Fruit fly (Drosophila melanogaster) whole organism, embryonic: ENCODE data around the gene scny.

Experiments
- BEAF-32 ChIP-seq: fragments of 200-800 bp; sonication (Bioruptor generic); optimal IDR thresholded peaks from 3 replicates; lab custom pipeline; 2017; ENCODE audit warnings: missing biosample characterization, missing genetic modification characterization, mild to moderate bottlenecking, moderate library complexity, missing genetic modification reagents
- CG10267 ChIP-seq: fragments of 200-800 bp; sonication (Bioruptor generic); optimal IDR thresholded peaks from 2 replicates; lab custom pipeline; 2018; ENCODE audit warnings: missing biosample characterization, mild to moderate bottlenecking, missing genetic modification characterization, moderate library complexity
- CG10462 ChIP-seq: fragments of 200-800 bp; sonication (Bioruptor generic); optimal IDR thresholded peaks from 2 replicates; lab custom pipeline; 2016; ENCODE audit warnings: missing biosample characterization, missing genetic modification characterization
- CG12236 ChIP-seq: fragments of 200-800 bp; sonication (Bioruptor generic); optimal IDR thresholded peaks from 2 replicates; lab custom pipeline; 2016; ENCODE audit warnings: missing biosample characterization, missing genetic modification characterization
- CG12299 ChIP-seq: fragments of 200-800 bp; sonication (Bioruptor generic); optimal IDR thresholded peaks from 2 replicates; lab custom pipeline; 2018; ENCODE audit warnings: missing biosample characterization, mild to moderate bottlenecking, missing genetic modification characterization
- CG13287 ChIP-seq: fragments of 200-800 bp; sonication (Bioruptor generic); IDR thresholded peaks from 2 replicates; pipeline ENCODE4 v1.3.6; 2022; ENCODE audit warnings: missing biosample characterization, missing genetic modification characterization; ENCODE audit not compliant: partially characterized antibody
- CG13424 ChIP-seq: fragments of 200-800 bp; sonication (Bioruptor generic); optimal IDR thresholded peaks from 2 replicates; lab custom pipeline; 2019; ENCODE audit warnings: missing biosample characterization, mild to moderate bottlenecking, missing genetic modification characterization, moderate library complexity
- CG14710 ChIP-seq: fragments of 200-800 bp; sonication (Bioruptor generic); optimal IDR thresholded peaks from 3 replicates; lab custom pipeline; 2019; ENCODE audit warnings: missing biosample characterization, mild to moderate bottlenecking, missing genetic modification characterization, moderate library complexity
- CG15601 ChIP-seq: fragments of 200-800 bp; sonication (Bioruptor generic); optimal IDR thresholded peaks from 3 replicates; lab custom pipeline; 2019; ENCODE audit warnings: missing biosample characterization, mild to moderate bottlenecking, missing genetic modification characterization, moderate library complexity
- CG1792 ChIP-seq: fragments of 200-800 bp; sonication (Bioruptor generic); optimal IDR thresholded peaks from 2 replicates; lab custom pipeline; 2016; ENCODE audit warnings: missing biosample characterization, missing genetic modification characterization
- CG2116 ChIP-seq: fragments of 200-800 bp; sonication (Bioruptor generic); optimal IDR thresholded peaks from 3 replicates; lab custom pipeline; 2018; ENCODE audit warnings: missing biosample characterization, mild to moderate bottlenecking, missing genetic modification characterization
- CG4360 ChIP-seq: fragments of 200-800 bp; sonication (Bioruptor generic); IDR thresholded peaks from 2 replicates; pipeline ENCODE4 v1.3.6; 2022; ENCODE audit warnings: missing biosample characterization, missing genetic modification characterization
- CG6272 ChIP-seq: fragments of 200-800 bp; sonication (Bioruptor generic); IDR thresholded peaks from 2 replicates; pipeline ENCODE4 v1.3.6; 2022; ENCODE audit warnings: missing biosample characterization, missing genetic modification characterization
- CG7928 ChIP-seq: fragments of 200-800 bp; sonication (Bioruptor generic); optimal IDR thresholded peaks from 2 replicates; lab custom pipeline; 2017; ENCODE audit warnings: missing biosample characterization, mild to moderate bottlenecking, missing genetic modification characterization
- CG7963 ChIP-seq: fragments of 200-800 bp; sonication (Bioruptor generic); IDR thresholded peaks from 3 replicates; pipeline ENCODE4 v1.3.6; 2022; ENCODE audit warnings: missing biosample characterization, missing genetic modification characterization; ENCODE audit not compliant: partially characterized antibody
- CG8281 ChIP-seq: fragments of 200-800 bp; sonication (Bioruptor generic); optimal IDR thresholded peaks from 2 replicates; lab custom pipeline; 2018; ENCODE audit warnings: missing biosample characterization, mild to moderate bottlenecking, missing genetic modification characterization, moderate library complexity
- CG8944 ChIP-seq: fragments of 200-800 bp; sonication (Bioruptor generic); optimal IDR thresholded peaks from 3 replicates; lab custom pipeline; 2016; ENCODE audit warnings: missing biosample characterization, missing genetic modification characterization
- CTCF ChIP-seq: fragments of 200-800 bp; sonication (Bioruptor generic); optimal IDR thresholded peaks from 2 replicates; lab custom pipeline; 2017; ENCODE audit warnings: missing biosample characterization, mild to moderate bottlenecking, missing genetic modification characterization, moderate library complexity
- Dbx ChIP-seq: fragments of 200-800 bp; sonication (Bioruptor generic); IDR thresholded peaks from 3 replicates; pipeline ENCODE4 v1.3.6; 2022; ENCODE audit warnings: missing biosample characterization, missing genetic modification characterization
- Dref ChIP-seq: fragments of 200-800 bp; sonication (Bioruptor generic); IDR thresholded peaks from 2 replicates; pipeline ENCODE4 v1.3.6; 2022; ENCODE audit warnings: missing biosample characterization, missing genetic modification characterization
- E2f2 ChIP-seq: fragments of 200-800 bp; sonication (Bioruptor generic); IDR thresholded peaks from 2 replicates; pipeline ENCODE4 v1.3.6; 2022; ENCODE audit warnings: missing biosample characterization, missing genetic modification characterization
- Hmr ChIP-seq: fragments of 200-800 bp; sonication (Bioruptor generic); optimal IDR thresholded peaks from 3 replicates; lab custom pipeline; 2017; ENCODE audit warnings: mild to moderate bottlenecking, missing biosample characterization, missing genetic modification reagents, missing genetic modification characterization
- Opbp ChIP-seq: fragments of 200-800 bp; sonication (Bioruptor generic); IDR thresholded peaks from 3 replicates; pipeline ENCODE4 v1.3.6; 2022; ENCODE audit warnings: missing biosample characterization, missing genetic modification characterization; ENCODE audit not compliant: partially characterized antibody
- Sox102F ChIP-seq: fragments of 200-800 bp; sonication (Bioruptor generic); optimal IDR thresholded peaks from 2 replicates; lab custom pipeline; 2018; ENCODE audit warnings: missing biosample characterization, mild to moderate bottlenecking, missing genetic modification characterization, moderate library complexity
- Sry-δ ChIP-seq: fragments of 200-800 bp; sonication (Bioruptor generic); optimal IDR thresholded peaks from 2 replicates; lab custom pipeline; 2016; ENCODE audit warnings: missing biosample characterization, missing genetic modification characterization
- YL-1 ChIP-seq: fragments of 200-800 bp; sonication (Bioruptor generic); optimal IDR thresholded peaks from 3 replicates; lab custom pipeline; 2017; ENCODE audit warnings: missing biosample characterization, mild to moderate bottlenecking, missing genetic modification characterization
- bab2 ChIP-seq: fragments of 200-800 bp; sonication (Bioruptor generic); optimal IDR thresholded peaks from 2 replicates; lab custom pipeline; 2016; ENCODE audit warnings: missing biosample characterization, missing genetic modification characterization
- bbx ChIP-seq: fragments of 200-800 bp; sonication (Bioruptor generic); IDR thresholded peaks from 2 replicates; pipeline ENCODE4 v1.3.6; 2022; ENCODE audit warnings: missing biosample characterization, missing genetic modification characterization; ENCODE audit not compliant: partially characterized antibody
- chn ChIP-seq: fragments of 200-800 bp; sonication (Bioruptor generic); optimal IDR thresholded peaks from 2 replicates; lab custom pipeline; 2016; ENCODE audit warnings: missing biosample characterization, missing genetic modification characterization
- fd64A ChIP-seq: fragments of 200-800 bp; sonication (Bioruptor generic); optimal IDR thresholded peaks from 3 replicates; lab custom pipeline; 2018; ENCODE audit warnings: missing biosample characterization, mild to moderate bottlenecking, missing genetic modification characterization
- grau ChIP-seq: fragments of 200-800 bp; optimal IDR thresholded peaks from 3 replicates; lab custom pipeline; 2019; ENCODE audit warnings: missing biosample characterization, mild to moderate bottlenecking, missing genetic modification characterization, moderate library complexity
- h ChIP-seq: fragments of >200 bp; optimal IDR thresholded peaks from 2 replicates; lab custom pipeline; 2017
- hb ChIP-seq: fragments of 200-800 bp; sonication (Bioruptor generic); IDR thresholded peaks from 3 replicates; pipeline ENCODE4 v1.3.6; 2022; ENCODE audit warnings: missing biosample characterization, missing genetic modification characterization; ENCODE audit not compliant: partially characterized antibody
- inv ChIP-seq: fragments of 200-800 bp; sonication (Bioruptor generic); IDR thresholded peaks from 2 replicates; pipeline ENCODE4 v1.3.6; 2022; ENCODE audit warnings: missing biosample characterization, missing genetic modification characterization; ENCODE audit not compliant: partially characterized antibody
- lola ChIP-seq, 3 experiments: fragments of >200 bp in 2 of 3; fragments of 200-800 bp in 1 of 3; sonication (Bioruptor generic) in 1 of 3; optimal IDR thresholded peaks; 2 replicates each; lab custom pipeline; 2017 to 2019; ENCODE audit warnings: missing biosample characterization in 3 of 3, missing genetic modification characterization in 3 of 3, mild to moderate bottlenecking in 1 of 3, moderate library complexity in 1 of 3
- mam ChIP-seq: fragments of 200-800 bp; sonication (Bioruptor generic); optimal IDR thresholded peaks from 3 replicates; lab custom pipeline; 2016; ENCODE audit warnings: missing biosample characterization, missing genetic modification characterization
- ro ChIP-seq: fragments of 200-800 bp; sonication (Bioruptor generic); IDR thresholded peaks from 2 replicates; pipeline ENCODE4 v1.3.6; 2022; ENCODE audit warnings: missing biosample characterization, missing genetic modification characterization
- row ChIP-seq: fragments of 200-800 bp; sonication (Bioruptor generic); IDR thresholded peaks from 3 replicates; pipeline ENCODE4 v1.3.6; 2022; ENCODE audit warnings: missing biosample characterization, missing genetic modification characterization
- sna ChIP-seq: fragments of 200-800 bp; sonication (Bioruptor generic); IDR thresholded peaks from 2 replicates; pipeline ENCODE4 v1.3.6; 2022; ENCODE audit warnings: missing biosample characterization, missing genetic modification characterization; ENCODE audit not compliant: partially characterized antibody
- trem ChIP-seq: fragments of 200-800 bp; optimal IDR thresholded peaks from 3 replicates; lab custom pipeline; 2019; ENCODE audit warnings: missing biosample characterization, mild to moderate bottlenecking, missing genetic modification characterization, moderate library complexity
- unc-4 ChIP-seq: fragments of 200-800 bp; sonication (Bioruptor generic); IDR thresholded peaks from 2 replicates; pipeline ENCODE4 v1.3.6; 2022; ENCODE audit warnings: missing biosample characterization, missing genetic modification characterization; ENCODE audit not compliant: partially characterized antibody
- zen ChIP-seq: fragments of 200-800 bp; sonication (Bioruptor generic); optimal IDR thresholded peaks from 3 replicates; lab custom pipeline; 2018; ENCODE audit warnings: missing biosample characterization, mild to moderate bottlenecking, missing genetic modification characterization, moderate library complexity

Gene scny

dm6 chr3L:5813016-5813415 lies 44.2 kb downstream of the scny start, which contains the start of gene mad2 (continued):
- TF ChIP-seq inv (GFP tag; lab: Robert Waterston, UW) (peak; percentile 44; the same call in 1 of the 2 replicates), row (peak; percentile 38; the same call in 1 of the 3 replicates), bab2 (GFP tag; lab: Kevin White, UChicago) (no peak), Hmr (GFP tag; lab: Kevin White, UChicago) (peak; percentile 75), hb (GFP tag; lab: Robert Waterston, UW) (peak; percentile 61; the same call in 2 of the 3 replicates), grau (tag; lab: Kevin White, UChicago) (peak; percentile 38), CG4360 (GFP tag; lab: Robert Waterston, UW) (no peak), mam (GFP tag; lab: Kevin White, UChicago) (peak; percentile 19), CG8944 (no peak), Dbx (GFP tag; lab: Robert Waterston, UW) (peak; percentile 45; the same call in 1 of the 3 replicates), YL-1 (GFP tag; lab: Kevin White, UChicago) (peak; percentile 13), CG14710 (tag; lab: Kevin White, UChicago) (peak; percentile 67), Sry-δ (GFP tag; lab: Kevin White, UChicago) (peak; percentile 94), Sox102F (no peak), trem (tag; lab: Kevin White, UChicago) (peak; percentile 22), CG10267 (tag; lab: Kevin White, UChicago) (peak; percentile 58), CG1792 (GFP tag; lab: Kevin White, UChicago) (no peak), BEAF-32 (GFP tag; lab: Kevin White, UChicago) (peak; percentile 74), CG13424 (tag; lab: Kevin White, UChicago) (peak; percentile 35), bbx (GFP tag; lab: Robert Waterston, UW) (peak; percentile 59; the same call in 1 of the 2 replicates), CG12236 (GFP tag; lab: Kevin White, UChicago) (no peak), Dref (GFP tag; lab: Robert Waterston, UW) (peak; percentile 96), E2f2 (GFP tag; lab: Robert Waterston, UW) (peak; percentile 100), lola (GFP tag; optimal IDR thresholded peaks at IDR 0.05; lab: Kevin White, UChicago) (peak in 1 of 3 experiments; percentile 10), Opbp (peak; percentile 78), CG6272 (peak; percentile 48; the same call in 1 of the 2 replicates), CG2116 (GFP tag; lab: Kevin White, UChicago) (peak; percentile 79), CG7963 (peak; percentile 54; the same call in 1 of the 3 replicates), unc-4 (peak; percentile 74), zen (tag; lab: Kevin White, UChicago) (peak; percentile 28), CG7928 (peak; percentile 97), h (no peak), CTCF (peak; percentile 31), chn (GFP tag; lab: Kevin White, UChicago) (peak; percentile 44), CG15601 (tag; lab: Kevin White, UChicago) (peak; percentile 54), fd64A (no peak), CG10462 (GFP tag; lab: Kevin White, UChicago) (peak; percentile 17), ro (no peak), sna (GFP tag; lab: Robert Waterston, UW) (peak; percentile 53; the same call in 1 of the 2 replicates), CG12299 (tag; lab: Kevin White, UChicago) (peak; percentile 15), CG8281 (tag; lab: Kevin White, UChicago) (no peak), CG13287 (GFP tag; lab: Robert Waterston, UW) (peak; percentile 81)
